Worm (Caenorhabditis elegans): ENCODE data around the gene Y60A3A.24.

ce11 chrV:19954491-19954890 is 27.2 kb downstream of the Y60A3A.24 start:
- no peak for TF ChIP-seq dao-5 (tag; optimal IDR thresholded peaks at IDR 0.05)
- TF ChIP-seq him-1 (tag; optimal IDR thresholded peaks at IDR 0.05), result no peak

All from whole organism, L4/young adult.